Worm (Caenorhabditis elegans): ENCODE data around the gene B0285.6.

DNA sequence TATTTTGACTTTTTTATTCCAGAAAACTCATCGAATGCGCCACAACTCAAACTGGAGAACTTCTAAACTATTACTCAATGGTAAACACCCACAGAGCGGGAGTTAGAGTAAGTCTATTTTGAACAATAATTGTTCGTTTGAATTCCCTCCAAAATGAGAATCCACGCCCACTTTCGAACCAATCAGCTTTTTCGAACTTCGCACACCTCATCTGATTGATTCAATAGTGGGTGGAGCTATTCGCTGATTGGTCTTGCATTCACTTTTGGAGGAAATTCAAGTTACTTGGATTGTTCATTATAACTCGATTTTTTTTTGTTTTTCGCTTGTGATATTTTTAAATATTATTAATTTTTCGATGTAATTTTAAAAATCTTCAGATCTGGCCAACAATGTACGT lies 46.0 kb downstream of the B0285.6 start:
- TF ChIP-seq him-1 (tag; optimal IDR thresholded peaks at IDR 0.05) = no peak
- TF ChIP-seq dao-5 (tag; optimal IDR thresholded peaks at IDR 0.05) = no peak
- no peak for TF ChIP-seq W03F9.2 (tag; optimal IDR thresholded peaks at IDR 0.05)

Measured in whole organism, L4/young adult.